Worm (Caenorhabditis elegans) whole organism, L2 larva: ENCODE measurements around the gene pxn-2.

Source experiments
- R02D3.7 ChIP-seq: fragments of 150-350 bp; optimal IDR thresholded peaks from 2 replicates; lab custom pipeline; 2014; ENCODE audit warnings: missing biosample characterization, missing genetic modification characterization
- Y55F3AM.14 ChIP-seq: fragments of 200-800 bp; sonication (Bioruptor generic); optimal IDR thresholded peaks from 2 replicates; lab custom pipeline; 2018; ENCODE audit warnings: mild to moderate bottlenecking, missing genetic modification characterization, missing compliant biosample characterization
- nhr-21 ChIP-seq: fragments of 150-350 bp; optimal IDR thresholded peaks from 2 replicates; lab custom pipeline; 2014; ENCODE audit warnings: missing biosample characterization, missing genetic modification characterization
- unc-55 ChIP-seq: fragments of 150-350 bp; sonication (generic microtip); optimal IDR thresholded peaks from 3 replicates; lab custom pipeline; 2014; ENCODE audit warnings: missing biosample characterization, missing genetic modification reagents, missing genetic modification characterization

- TF ChIP-seq nhr-21 (tag; lab: Kevin White, UChicago) (no peak), unc-55 (GFP tag; lab: Kevin White, UChicago) (no peak), Y55F3AM.14 (GFP tag; lab: Kevin White, UChicago) (no peak), R02D3.7 (no peak)
Measured at ce11 chrX:11003701-11004100, 24.6 kb upstream of the pxn-2 start.
